Worm (Caenorhabditis elegans) whole organism, young adult: ENCODE results near the gene H12D21.9.

Experiments used
- B0261.1 ChIP-seq: sonication (generic microtip); optimal IDR thresholded peaks from 2 replicates; lab custom pipeline; 2016; ENCODE audit warnings: mild to moderate bottlenecking, missing genetic modification characterization, moderate library complexity, missing compliant biosample characterization
- B0336.3 ChIP-seq: fragments of 200-800 bp; sonication (Bioruptor generic); IDR thresholded peaks from 2 replicates; pipeline ENCODE4 v1.3.6; 2022; ENCODE audit warnings: missing genetic modification characterization, missing compliant biosample characterization
- C06A6.2 ChIP-seq: fragments of 200-800 bp; sonication (Bioruptor generic); conservative IDR thresholded peaks from 2 replicates; pipeline ENCODE4 v1.3.6; 2022; ENCODE audit warnings: missing genetic modification characterization, missing compliant biosample characterization
- D2030.7 ChIP-seq: fragments of 200-800 bp; sonication (Bioruptor generic); IDR thresholded peaks from 2 replicates; pipeline ENCODE4 v1.3.6; 2022; ENCODE audit warnings: missing genetic modification reagents, missing genetic modification characterization, missing compliant biosample characterization
- F33H1.4 ChIP-seq: fragments of 200-800 bp; sonication (Bioruptor generic); IDR thresholded peaks from 2 replicates; pipeline ENCODE4 v1.3.6; 2022; ENCODE audit warnings: missing genetic modification reagents, missing genetic modification characterization, missing compliant biosample characterization
- K11D2.4 ChIP-seq: fragments of 200-800 bp; sonication (Bioruptor generic); IDR thresholded peaks from 2 replicates; pipeline ENCODE4 v1.3.6; 2022; ENCODE audit warnings: missing genetic modification reagents, missing genetic modification characterization, missing compliant biosample characterization
- K12H6.12 ChIP-seq: fragments of 200-800 bp; sonication (Bioruptor generic); optimal IDR thresholded peaks from 2 replicates; lab custom pipeline; 2018; ENCODE audit warnings: mild to moderate bottlenecking, missing genetic modification characterization, missing compliant biosample characterization
- T26A5.8 ChIP-seq: sonication (generic microtip); optimal IDR thresholded peaks from 2 replicates; lab custom pipeline; 2016; ENCODE audit warnings: missing genetic modification characterization, missing compliant biosample characterization
- Y53F4B.3 ChIP-seq: fragments of 200-800 bp; sonication (Bioruptor generic); IDR thresholded peaks from 2 replicates; pipeline ENCODE4 v1.3.6; 2022; ENCODE audit warnings: missing genetic modification reagents, missing genetic modification characterization, missing compliant biosample characterization
- Y67H2A.10 ChIP-seq: fragments of 200-800 bp; sonication (Bioruptor generic); conservative IDR thresholded peaks from 2 replicates; pipeline ENCODE4 v1.3.6; 2022; ENCODE audit warnings: missing genetic modification reagents, missing genetic modification characterization, missing compliant biosample characterization
- Y95B8A.8 ChIP-seq: fragments of 200-800 bp; sonication (Bioruptor generic); IDR thresholded peaks from 2 replicates; pipeline ENCODE4 v1.3.6; 2022; ENCODE audit warnings: missing genetic modification reagents, missing genetic modification characterization, missing compliant biosample characterization
- akir-1 ChIP-seq: fragments of 200-800 bp; sonication (Bioruptor generic); optimal IDR thresholded peaks from 2 replicates; lab custom pipeline; 2018; ENCODE audit warnings: mild to moderate bottlenecking, missing genetic modification characterization, moderate library complexity, missing compliant biosample characterization
- aptf-3 ChIP-seq: fragments of 200-800 bp; sonication (Bioruptor generic); IDR thresholded peaks from 2 replicates; pipeline ENCODE4 v1.3.6; 2022; ENCODE audit warnings: missing genetic modification characterization, missing compliant biosample characterization
- atf-7 ChIP-seq: sonication (generic microtip); optimal IDR thresholded peaks from 2 replicates; lab custom pipeline; 2017; ENCODE audit warnings: mild to moderate bottlenecking, missing genetic modification characterization, missing compliant biosample characterization
- attf-5 ChIP-seq: fragments of 200-800 bp; sonication (Bioruptor generic); optimal IDR thresholded peaks from 2 replicates; lab custom pipeline; 2018; ENCODE audit warnings: mild to moderate bottlenecking, missing genetic modification characterization, missing compliant biosample characterization
- ceh-100 ChIP-seq: fragments of 200-800 bp; sonication (Bioruptor generic); IDR thresholded peaks from 2 replicates; pipeline ENCODE4 v1.3.6; 2022; ENCODE audit warnings: missing genetic modification reagents, missing genetic modification characterization, missing compliant biosample characterization
- ceh-58 ChIP-seq: fragments of 200-800 bp; sonication (Bioruptor generic); IDR thresholded peaks from 2 replicates; pipeline ENCODE4 v1.3.6; 2022; ENCODE audit warnings: missing genetic modification characterization, missing compliant biosample characterization
- ceh-79 ChIP-seq: sonication (generic microtip); optimal IDR thresholded peaks from 2 replicates; lab custom pipeline; 2017; ENCODE audit warnings: mild to moderate bottlenecking, missing genetic modification characterization, missing compliant biosample characterization
- ceh-91 ChIP-seq: fragments of 200-800 bp; sonication (Bioruptor generic); IDR thresholded peaks from 2 replicates; pipeline ENCODE4 v1.3.6; 2022; ENCODE audit warnings: missing genetic modification reagents, missing genetic modification characterization, missing compliant biosample characterization
- chd-7 ChIP-seq: sonication (generic microtip); optimal IDR thresholded peaks from 2 replicates; lab custom pipeline; 2016; ENCODE audit warnings: mild to moderate bottlenecking, missing genetic modification characterization, moderate library complexity, missing compliant biosample characterization
- dox-1 ChIP-seq: fragments of 200-800 bp; sonication (Bioruptor generic); IDR thresholded peaks from 2 replicates; pipeline ENCODE4 v1.3.6; 2022; ENCODE audit warnings: missing genetic modification reagents, missing genetic modification characterization, missing compliant biosample characterization
- egl-18 ChIP-seq: fragments of 200-800 bp; sonication (Bioruptor generic); IDR thresholded peaks from 2 replicates; pipeline ENCODE4 v1.3.6; 2022; ENCODE audit warnings: missing genetic modification reagents, missing genetic modification characterization, missing compliant biosample characterization
- egl-44 ChIP-seq: fragments of 200-800 bp; sonication (Bioruptor generic); IDR thresholded peaks from 2 replicates; pipeline ENCODE4 v1.3.6; 2022; ENCODE audit warnings: missing genetic modification reagents, missing genetic modification characterization, missing compliant biosample characterization
- egrh-3 ChIP-seq: fragments of 200-800 bp; sonication (Bioruptor generic); IDR thresholded peaks from 2 replicates; pipeline ENCODE4 v1.3.6; 2022; ENCODE audit warnings: missing genetic modification reagents, missing genetic modification characterization, missing compliant biosample characterization
- ekl-4 ChIP-seq: fragments of 200-800 bp; sonication (Bioruptor generic); IDR thresholded peaks from 2 replicates; pipeline ENCODE4 v1.3.6; 2022; ENCODE audit warnings: missing genetic modification reagents, missing genetic modification characterization, missing compliant biosample characterization
- hlh-12 ChIP-seq: sonication (generic microtip); optimal IDR thresholded peaks from 2 replicates; lab custom pipeline; 2016; ENCODE audit warnings: missing genetic modification characterization, missing compliant biosample characterization
- hlh-26 ChIP-seq: fragments of 200-800 bp; sonication (Bioruptor generic); conservative IDR thresholded peaks from 2 replicates; pipeline ENCODE4 v1.3.6; 2022; ENCODE audit warnings: missing genetic modification reagents, missing genetic modification characterization, missing compliant biosample characterization
- hmg-20 ChIP-seq: fragments of 200-800 bp; sonication (Bioruptor generic); IDR thresholded peaks from 2 replicates; pipeline ENCODE4 v1.3.6; 2022; ENCODE audit warnings: missing genetic modification reagents, missing genetic modification characterization, missing compliant biosample characterization
- hrde-1 ChIP-seq: sonication (generic microtip); optimal IDR thresholded peaks from 2 replicates; lab custom pipeline; 2016; ENCODE audit warnings: missing genetic modification characterization, mild to moderate bottlenecking, missing compliant biosample characterization, moderate library complexity, missing genotype, missing genetic modification reagents, borderline replicate concordance
- hsf-1 ChIP-seq: fragments of 200-800 bp; sonication (Bioruptor generic); IDR thresholded peaks from 2 replicates; pipeline ENCODE4 v1.3.6; 2022; ENCODE audit warnings: missing genetic modification reagents, missing genetic modification characterization, missing compliant biosample characterization
- lin-54 ChIP-seq: fragments of 200-800 bp; sonication (Bioruptor generic); optimal IDR thresholded peaks from 2 replicates; lab custom pipeline; 2018; ENCODE audit warnings: mild to moderate bottlenecking, missing genetic modification characterization, missing compliant biosample characterization
- lsl-1 ChIP-seq: fragments of 200-800 bp; sonication (Bioruptor generic); optimal IDR thresholded peaks from 2 replicates; lab custom pipeline; 2018; ENCODE audit warnings: mild to moderate bottlenecking, missing genetic modification characterization, moderate library complexity, missing compliant biosample characterization
- lsy-27 ChIP-seq: sonication (generic microtip); optimal IDR thresholded peaks from 2 replicates; lab custom pipeline; 2017; ENCODE audit warnings: missing genetic modification characterization, mild to moderate bottlenecking, missing compliant biosample characterization, antibody characterized with exemption, missing genotype, borderline replicate concordance; ENCODE audit not compliant: insufficient read depth
- madf-3 ChIP-seq: fragments of 200-800 bp; sonication (Bioruptor generic); IDR thresholded peaks from 2 replicates; pipeline ENCODE4 v1.3.6; 2022; ENCODE audit warnings: missing genetic modification reagents, missing genetic modification characterization, missing compliant biosample characterization
- madf-6 ChIP-seq: fragments of 200-800 bp; sonication (Bioruptor generic); IDR thresholded peaks from 2 replicates; pipeline ENCODE4 v1.3.6; 2022; ENCODE audit warnings: missing genetic modification reagents, missing genetic modification characterization, missing compliant biosample characterization
- mxl-1 ChIP-seq: sonication (generic microtip); optimal IDR thresholded peaks from 2 replicates; lab custom pipeline; 2016; ENCODE audit warnings: missing genetic modification characterization, missing compliant biosample characterization
- nfyb-1 ChIP-seq: fragments of 200-800 bp; sonication (Bioruptor generic); IDR thresholded peaks from 2 replicates; pipeline ENCODE4 v1.3.6; 2022; ENCODE audit warnings: missing genetic modification reagents, missing genetic modification characterization, missing compliant biosample characterization
- nhr-80 ChIP-seq: sonication (generic microtip); optimal IDR thresholded peaks from 2 replicates; lab custom pipeline; 2016; ENCODE audit warnings: missing genetic modification characterization, missing compliant biosample characterization
- pbrm-1 ChIP-seq: fragments of 200-800 bp; sonication (Bioruptor generic); IDR thresholded peaks from 2 replicates; pipeline ENCODE4 v1.3.6; 2022; ENCODE audit warnings: missing genetic modification reagents, missing genetic modification characterization, missing compliant biosample characterization
- pha-4 ChIP-seq: fragments of 150-350 bp; sonication (generic microtip); optimal IDR thresholded peaks from 2 replicates; lab custom pipeline; 2014; ENCODE audit warnings: missing biosample characterization, missing genetic modification reagents, missing genetic modification characterization
- rec-8 ChIP-seq, 2 experiments: sonication (generic microtip); optimal IDR thresholded peaks; 2 replicates each; lab custom pipeline; 2016; ENCODE audit warnings: mild to moderate bottlenecking in 2 of 2, missing genetic modification characterization in 2 of 2, missing genetic modification reagents in 2 of 2, missing genotype in 2 of 2, missing biosample characterization in 1 of 2, missing compliant biosample characterization in 1 of 2, moderate library complexity in 1 of 2
- sea-2 ChIP-seq: fragments of 200-800 bp; sonication (Bioruptor generic); IDR thresholded peaks from 2 replicates; pipeline ENCODE4 v1.3.6; 2022; ENCODE audit warnings: missing genetic modification characterization, missing compliant biosample characterization
- snpc-1.3 ChIP-seq: sonication (generic microtip); optimal IDR thresholded peaks from 2 replicates; lab custom pipeline; 2017; ENCODE audit warnings: missing genetic modification characterization, mild to moderate bottlenecking, missing compliant biosample characterization, antibody characterized with exemption, moderate library complexity, missing genotype, missing genetic modification reagents; ENCODE audit not compliant: insufficient read depth
- somi-1 ChIP-seq: fragments of 200-800 bp; sonication (Bioruptor generic); optimal IDR thresholded peaks from 2 replicates; lab custom pipeline; 2018; ENCODE audit warnings: mild to moderate bottlenecking, missing genetic modification characterization, missing compliant biosample characterization
- tbx-9 ChIP-seq: sonication (generic microtip); optimal IDR thresholded peaks from 2 replicates; lab custom pipeline; 2016; ENCODE audit warnings: borderline replicate concordance, missing genetic modification characterization, inconsistent platforms, missing compliant biosample characterization
- tlf-1 ChIP-seq: fragments of 200-800 bp; sonication (Bioruptor generic); optimal IDR thresholded peaks from 2 replicates; lab custom pipeline; 2018; ENCODE audit warnings: mild to moderate bottlenecking, missing genetic modification characterization, missing compliant biosample characterization
- zfh-2 ChIP-seq: fragments of 200-800 bp; sonication (Bioruptor generic); conservative IDR thresholded peaks from 2 replicates; pipeline ENCODE4 v1.3.6; 2022; ENCODE audit warnings: missing genetic modification reagents, missing genetic modification characterization, missing compliant biosample characterization
- zim-3 ChIP-seq: sonication (generic microtip); optimal IDR thresholded peaks from 2 replicates; lab custom pipeline; 2017; ENCODE audit warnings: mild to moderate bottlenecking, missing genetic modification characterization, moderate library complexity, missing compliant biosample characterization
- ztf-26 ChIP-seq: sonication (generic microtip); optimal IDR thresholded peaks from 2 replicates; lab custom pipeline; 2017; ENCODE audit warnings: missing genetic modification characterization, missing compliant biosample characterization

The H12D21.9 gene

ce11 chrV:14895557-14895956 is 13.7 kb downstream of the H12D21.9 start, which contains the start of gene mpst-3 (continued):
- TF ChIP-seq tlf-1 (no peak), lsy-27 (tag; lab: Kevin White, UChicago) (no peak), ekl-4 (GFP tag; lab: Robert Waterston, UW) (no peak), F33H1.4 (GFP tag; lab: Robert Waterston, UW) (no peak), ceh-100 (GFP tag; lab: Robert Waterston, UW) (no peak), pha-4 (no peak), akir-1 (GFP tag; lab: Kevin White, UChicago) (no peak), madf-3 (GFP tag; lab: Robert Waterston, UW) (no peak), hrde-1 (tag; lab: Kevin White, UChicago) (no peak), nhr-80 (tag; lab: Kevin White, UChicago) (peak; percentile 96), snpc-1.3 (tag; lab: Kevin White, UChicago) (no peak), T26A5.8 (no peak), aptf-3 (GFP tag; lab: Robert Waterston, UW) (no peak), Y95B8A.8 (GFP tag; lab: Robert Waterston, UW) (no peak), zfh-2 (GFP tag; lab: Robert Waterston, UW) (no peak), attf-5 (GFP tag; lab: Kevin White, UChicago) (peak; percentile 30), C06A6.2 (GFP tag; lab: Robert Waterston, UW) (no peak), D2030.7 (GFP tag; lab: Robert Waterston, UW) (no peak), chd-7 (no peak), hmg-20 (GFP tag; lab: Robert Waterston, UW) (no peak), ceh-58 (GFP tag; lab: Robert Waterston, UW) (no peak), nfyb-1 (GFP tag; lab: Robert Waterston, UW) (no peak), madf-6 (GFP tag; lab: Robert Waterston, UW) (no peak), sea-2 (GFP tag; lab: Robert Waterston, UW) (no peak), ceh-91 (GFP tag; lab: Robert Waterston, UW) (no peak), mxl-1 (no peak), hlh-12 (tag; lab: Kevin White, UChicago) (no peak), lin-54 (peak; percentile 17), pbrm-1 (GFP tag; lab: Robert Waterston, UW) (no peak), K12H6.12 (tag; lab: Kevin White, UChicago) (no peak), egrh-3 (GFP tag; lab: Robert Waterston, UW) (no peak), Y53F4B.3 (GFP tag; lab: Robert Waterston, UW) (no peak), lsl-1 (GFP tag; lab: Kevin White, UChicago) (no peak), somi-1 (GFP tag; lab: Kevin White, UChicago) (no peak), zim-3 (tag; lab: Kevin White, UChicago) (no peak), K11D2.4 (no peak), Y67H2A.10 (GFP tag; lab: Robert Waterston, UW) (no peak), hsf-1 (GFP tag; lab: Robert Waterston, UW) (no peak), egl-18 (GFP tag; lab: Robert Waterston, UW) (no peak), B0336.3 (0 out of 2 replicates have a peak, but pooled peaks have one; percentile 33), hlh-26 (GFP tag; lab: Robert Waterston, UW) (no peak), ztf-26 (tag; lab: Kevin White, UChicago) (no peak), atf-7 (tag; lab: Kevin White, UChicago) (no peak), rec-8 (tag; optimal IDR thresholded peaks at IDR 0.05; lab: Kevin White, UChicago) (no peak), ceh-79 (no peak), egl-44 (GFP tag; lab: Robert Waterston, UW) (no peak), tbx-9 (tag; lab: Kevin White, UChicago) (no peak), dox-1 (GFP tag; lab: Robert Waterston, UW) (peak; percentile 75), B0261.1 (no peak)
